Fruit fly (Drosophila melanogaster) whole organism: ENCODE measurements around the gene dmt.

Experiments used
- Dll ChIP-seq: fragments of >200 bp; optimal IDR thresholded peaks from 2 replicates; lab custom pipeline; 2017
- psq ChIP-seq: fragments of >200 bp; optimal IDR thresholded peaks from 2 replicates; lab custom pipeline; 2017
- usp ChIP-seq: fragments of >200 bp; optimal IDR thresholded peaks from 2 replicates; lab custom pipeline; 2017; ENCODE audit warnings: missing biosample characterization, missing genetic modification characterization, mixed read lengths

dm6 chr3R:9733150-9733549, 22.2 kb downstream of the dmt start, which contains the start of gene alphaTub85E:
- TF ChIP-seq psq (lab: Kevin White, UChicago) (no peak), Dll (lab: Kevin White, UChicago) (no peak), usp (GFP tag; lab: Kevin White, UChicago) (no peak)
